Fruit fly (Drosophila melanogaster) whole organism: ENCODE results near the gene Usp39.

ENCODE experiments used
- CG8478 ChIP-seq: fragments of >200 bp; optimal IDR thresholded peaks from 2 replicates; lab custom pipeline; 2018; ENCODE audit warnings: inconsistent platforms
- Dll ChIP-seq: fragments of >200 bp; optimal IDR thresholded peaks from 2 replicates; lab custom pipeline; 2017
- EcR ChIP-seq, 2 experiments: fragments of >200 bp; optimal IDR thresholded peaks; 2 replicates each; lab custom pipeline; 2017; ENCODE audit warnings: missing biosample characterization in 2 of 2, missing genetic modification characterization in 2 of 2, missing genetic modification reagents in 2 of 2
- pan ChIP-seq: fragments of >200 bp; optimal IDR thresholded peaks from 2 replicates; lab custom pipeline; 2017
- psq ChIP-seq: fragments of >200 bp; optimal IDR thresholded peaks from 2 replicates; lab custom pipeline; 2017
- usp ChIP-seq: fragments of >200 bp; optimal IDR thresholded peaks from 2 replicates; lab custom pipeline; 2017; ENCODE audit warnings: missing biosample characterization, missing genetic modification characterization, mixed read lengths

Gene Usp39

DNA sequence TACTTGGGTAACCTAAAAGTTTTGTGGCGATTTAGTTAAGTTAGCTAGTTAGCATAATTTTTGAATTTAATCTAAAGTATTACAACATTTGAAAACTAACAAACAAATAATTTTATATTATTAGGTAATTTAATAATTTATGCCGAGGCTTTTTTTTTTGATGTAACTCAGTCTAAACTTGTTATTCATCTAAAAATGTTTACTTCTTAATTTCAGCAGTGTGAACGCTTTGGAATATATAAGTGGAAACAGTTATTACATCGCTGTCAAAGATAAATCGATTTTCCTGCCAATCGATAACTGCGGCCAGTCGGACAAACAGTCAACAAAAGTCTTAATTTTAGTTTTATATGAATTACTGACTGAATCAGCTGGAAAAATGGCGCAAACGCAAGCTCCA lies at the start of gene Usp39:
TSS of gene Usp39 (plus strand) at position 288 of the 400 bp plus-strand sequence.
- TF ChIP-seq Dll (lab: Kevin White, UChicago) (no peak), CG8478 (no peak), usp (GFP tag; lab: Kevin White, UChicago) (no peak), pan (lab: Kevin White, UChicago) (no peak), EcR (GFP tag; optimal IDR thresholded peaks at IDR 0.05; lab: Kevin White, UChicago) (no peak), psq (lab: Kevin White, UChicago) (no peak)

dm6 chrX:18812111-18812510 lies 45.9 kb upstream of the Usp39 start:
- TF ChIP-seq Dll (lab: Kevin White, UChicago) (no peak), usp (GFP tag; lab: Kevin White, UChicago) (no peak), EcR (GFP tag; optimal IDR thresholded peaks at IDR 0.05; lab: Kevin White, UChicago) (no peak), CG8478 (no peak), pan (lab: Kevin White, UChicago) (no peak), psq (lab: Kevin White, UChicago) (no peak)

DNA sequence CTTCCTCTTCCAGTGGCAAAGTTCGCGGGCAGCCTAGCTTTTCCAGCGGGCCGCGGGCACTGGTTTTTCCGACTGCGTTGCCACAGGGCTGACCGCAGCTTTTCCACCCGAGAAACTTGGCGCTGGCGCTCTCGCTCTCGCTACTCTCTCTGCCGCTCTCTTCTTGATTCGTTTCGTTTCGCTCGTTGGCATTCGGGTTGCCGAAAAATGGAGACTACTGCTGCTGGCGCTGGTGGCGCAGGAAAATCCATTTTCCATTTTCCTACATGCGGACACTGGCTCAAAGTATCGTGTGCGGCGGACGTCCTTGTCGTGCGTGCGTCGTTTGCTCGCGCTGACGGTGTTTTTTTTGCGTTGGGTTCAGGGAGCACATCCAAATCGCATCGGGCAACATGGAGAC lies 45.0 kb upstream of the Usp39 start, which contains the start of gene CG42450:
TSS of gene CG42450 (plus strand) at position 249 of the 400 bp plus-strand sequence.
- no peak for TF ChIP-seq psq (lab: Kevin White, UChicago)
- no peak for TF ChIP-seq EcR (GFP tag; optimal IDR thresholded peaks at IDR 0.05; lab: Kevin White, UChicago)
- TF ChIP-seq usp (GFP tag; lab: Kevin White, UChicago), result no peak
- no peak for TF ChIP-seq pan (lab: Kevin White, UChicago)
- TF ChIP-seq Dll (lab: Kevin White, UChicago), result no peak
- TF ChIP-seq CG8478, result no peak

DNA sequence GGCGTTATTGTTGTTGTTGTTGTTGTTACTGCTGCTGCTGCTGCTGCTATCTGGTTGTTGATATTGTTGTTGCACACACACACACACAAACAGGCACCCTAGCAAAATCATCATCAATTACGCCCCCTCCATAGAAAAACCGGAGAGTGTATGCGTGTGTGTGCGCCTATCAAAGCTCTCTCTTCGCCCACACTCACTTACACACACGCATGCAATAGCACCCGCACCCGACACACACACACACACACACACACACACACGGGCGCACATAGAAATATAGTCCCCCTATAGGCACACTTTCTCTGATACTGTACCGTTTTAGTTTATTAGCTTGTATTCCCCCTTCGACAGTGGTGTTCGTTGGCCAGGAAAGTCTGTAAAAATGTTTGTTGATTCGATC lies 43.6 kb upstream of the Usp39 start:
- TF ChIP-seq pan (lab: Kevin White, UChicago) (no peak), EcR (GFP tag; optimal IDR thresholded peaks at IDR 0.05; lab: Kevin White, UChicago) (no peak), CG8478 (no peak), usp (GFP tag; lab: Kevin White, UChicago) (no peak), psq (lab: Kevin White, UChicago) (no peak), Dll (lab: Kevin White, UChicago) (no peak)

- TF ChIP-seq psq (lab: Kevin White, UChicago) (no peak), CG8478 (no peak)
Measured at dm6 chrX:18814944-18815343, 43.1 kb upstream of the Usp39 start.

DNA sequence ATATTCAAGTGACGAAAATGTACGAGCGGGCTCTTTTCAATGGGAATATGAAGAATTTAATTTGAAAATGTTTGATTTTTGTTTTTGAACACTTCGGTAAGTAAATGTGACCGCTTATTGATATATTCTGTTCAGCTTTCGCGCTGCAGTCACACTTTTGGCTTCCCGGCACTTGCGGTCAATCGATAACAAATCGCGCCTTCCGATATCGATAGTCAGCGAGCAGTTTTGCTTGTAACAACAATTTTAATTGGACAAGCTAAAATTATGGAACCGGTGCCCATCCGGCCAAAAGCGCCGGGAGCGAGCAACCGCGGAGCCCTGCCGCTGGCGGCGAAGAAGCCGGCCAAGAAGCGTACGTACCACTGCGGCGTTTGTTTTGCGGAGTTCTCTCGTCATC lies 27.6 kb upstream of the Usp39 start, which contains the start of gene CG7101:
TSS of gene CG7101 (plus strand) at position 196 of the 400 bp plus-strand sequence.
- TF ChIP-seq psq (lab: Kevin White, UChicago) (no peak), Dll (lab: Kevin White, UChicago) (no peak), pan (lab: Kevin White, UChicago) (no peak), usp (GFP tag; lab: Kevin White, UChicago) (no peak), EcR (GFP tag; optimal IDR thresholded peaks at IDR 0.05; lab: Kevin White, UChicago) (no peak)

DNA sequence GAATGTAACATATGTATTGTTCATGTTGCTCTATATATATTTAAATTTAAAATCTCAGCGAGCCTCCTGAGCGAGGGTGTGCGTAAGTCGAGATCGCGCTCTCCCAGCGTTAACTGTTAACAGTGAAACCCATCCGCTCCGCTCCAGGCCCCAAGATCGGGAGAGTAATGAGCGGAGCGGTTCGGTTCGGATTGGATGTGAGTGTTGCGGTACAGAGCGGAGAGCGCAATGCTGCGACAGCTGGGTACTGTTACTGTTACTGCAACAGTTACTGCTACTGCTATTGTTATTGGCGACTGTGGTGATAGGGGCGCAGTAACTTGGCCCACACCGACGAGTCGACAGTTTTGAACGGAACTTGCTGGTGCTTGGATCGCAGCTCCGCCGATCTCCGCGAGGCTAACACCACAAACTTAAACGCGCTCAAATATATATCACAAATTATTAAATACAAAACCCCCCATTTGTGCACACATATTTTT lies 25.6 kb upstream of the Usp39 start, which contains the start of gene Pvf1:
TSS of gene Pvf1 (plus strand) at position 312 of the 482 bp plus-strand sequence.
- peak; percentile 93 for TF ChIP-seq Dll (lab: Kevin White, UChicago)
- TF ChIP-seq EcR (GFP tag; optimal IDR thresholded peaks at IDR 0.05; lab: Kevin White, UChicago), result no peak
- peak; percentile 52 for TF ChIP-seq pan (lab: Kevin White, UChicago)
- TF ChIP-seq usp (GFP tag; lab: Kevin White, UChicago), result no peak

dm6 chrX:18834399-18834798 lies 23.6 kb upstream of the Usp39 start:
- TF ChIP-seq pan (lab: Kevin White, UChicago) (peak; percentile 83), usp (GFP tag; lab: Kevin White, UChicago) (no peak)

DNA sequence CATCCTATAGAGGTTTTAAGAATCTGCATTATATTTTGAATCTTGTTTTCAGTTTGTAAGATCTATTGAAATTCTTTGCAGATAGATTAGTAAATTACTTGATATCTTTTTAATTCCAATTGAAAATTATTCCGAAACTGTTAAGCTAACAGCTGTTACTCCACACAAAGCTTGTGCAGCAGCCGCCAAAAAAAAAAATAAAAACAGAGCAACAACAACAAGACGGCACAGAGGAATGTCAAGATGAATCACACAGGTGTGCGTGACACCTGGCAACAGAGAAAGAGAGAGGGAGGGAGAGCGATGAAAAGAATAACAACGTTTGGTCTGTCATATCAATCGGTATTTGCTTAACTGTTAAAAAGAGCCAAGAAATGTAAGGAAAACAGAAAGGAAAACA lies 23.0 kb upstream of the Usp39 start:
- no peak for TF ChIP-seq EcR (GFP tag; optimal IDR thresholded peaks at IDR 0.05; lab: Kevin White, UChicago)
- TF ChIP-seq pan (lab: Kevin White, UChicago), result no peak
- TF ChIP-seq psq (lab: Kevin White, UChicago), result no peak
- TF ChIP-seq CG8478, result no peak
- no peak for TF ChIP-seq usp (GFP tag; lab: Kevin White, UChicago)
- TF ChIP-seq Dll (lab: Kevin White, UChicago), result no peak

dm6 chrX:18835500-18835899 lies 22.5 kb upstream of the Usp39 start:
- TF ChIP-seq EcR (GFP tag; optimal IDR thresholded peaks at IDR 0.05; lab: Kevin White, UChicago) (no peak), Dll (lab: Kevin White, UChicago) (no peak), psq (lab: Kevin White, UChicago) (no peak), pan (lab: Kevin White, UChicago) (no peak), CG8478 (no peak), usp (GFP tag; lab: Kevin White, UChicago) (no peak)

- TF ChIP-seq Dll (lab: Kevin White, UChicago), result no peak
Measured at dm6 chrX:18836315-18836714, 21.7 kb upstream of the Usp39 start.

- no peak for TF ChIP-seq usp (GFP tag; lab: Kevin White, UChicago)
- no peak for TF ChIP-seq EcR (GFP tag; optimal IDR thresholded peaks at IDR 0.05; lab: Kevin White, UChicago)
- TF ChIP-seq pan (lab: Kevin White, UChicago), result no peak
- TF ChIP-seq Dll (lab: Kevin White, UChicago), result no peak
- TF ChIP-seq CG8478, result no peak
- no peak for TF ChIP-seq psq (lab: Kevin White, UChicago)
Measured at dm6 chrX:18837046-18837445, 21.0 kb upstream of the Usp39 start.

- TF ChIP-seq usp (GFP tag; lab: Kevin White, UChicago), result no peak
- TF ChIP-seq pan (lab: Kevin White, UChicago), result no peak
- TF ChIP-seq Dll (lab: Kevin White, UChicago), result no peak
- TF ChIP-seq EcR (GFP tag; optimal IDR thresholded peaks at IDR 0.05; lab: Kevin White, UChicago), result no peak
- no peak for TF ChIP-seq CG8478
- TF ChIP-seq psq (lab: Kevin White, UChicago), result no peak
Measured at dm6 chrX:18838470-18838869, 19.5 kb upstream of the Usp39 start.
